Worm (Caenorhabditis elegans) whole organism, early embryonic: Measurements from ENCODE around the gene mxl-1.

ENCODE experiments used
- B0310.2 ChIP-seq: sonication (generic microtip); optimal IDR thresholded peaks from 2 replicates; lab custom pipeline; 2016; ENCODE audit warnings: mild to moderate bottlenecking, missing genetic modification characterization, missing compliant biosample characterization
- F13C5.2 ChIP-seq: sonication (generic microtip); optimal IDR thresholded peaks from 2 replicates; lab custom pipeline; 2017; ENCODE audit warnings: mild to moderate bottlenecking, missing genetic modification characterization, inconsistent platforms, missing compliant biosample characterization
- aly-1 ChIP-seq: sonication (generic microtip); optimal IDR thresholded peaks from 2 replicates; lab custom pipeline; 2016; ENCODE audit warnings: missing genetic modification characterization, missing compliant biosample characterization
- ama-1 ChIP-seq: fragments of 150-350 bp; optimal IDR thresholded peaks from 2 replicates; lab custom pipeline; 2014
- ceh-13 ChIP-seq: fragments of 200-800 bp; sonication (Bioruptor generic); optimal IDR thresholded peaks from 2 replicates; lab custom pipeline; 2018; ENCODE audit warnings: mild to moderate bottlenecking, missing genetic modification characterization, missing compliant biosample characterization
- ceh-36 ChIP-seq: sonication (generic microtip); optimal IDR thresholded peaks from 2 replicates; lab custom pipeline; 2016; ENCODE audit warnings: missing genetic modification characterization, inconsistent platforms, missing compliant biosample characterization
- ets-7 ChIP-seq: sonication (generic microtip); optimal IDR thresholded peaks from 2 replicates; lab custom pipeline; 2016; ENCODE audit warnings: missing genotype, missing genetic modification characterization, missing compliant biosample characterization
- flt-1 ChIP-seq: fragments of 200-800 bp; sonication (Bioruptor generic); IDR thresholded peaks from 2 replicates; pipeline ENCODE4 v1.3.6; 2022; ENCODE audit warnings: missing genetic modification characterization, missing compliant biosample characterization
- hmbx-1 ChIP-seq: sonication (generic microtip); optimal IDR thresholded peaks from 2 replicates; lab custom pipeline; 2016; ENCODE audit warnings: mild to moderate bottlenecking, missing genetic modification characterization, missing compliant biosample characterization
- hmg-4 ChIP-seq: fragments of 200-800 bp; sonication (Bioruptor generic); optimal IDR thresholded peaks from 2 replicates; lab custom pipeline; 2018; ENCODE audit warnings: mild to moderate bottlenecking, missing genetic modification characterization, missing compliant biosample characterization
- hnd-1 ChIP-seq: sonication (generic microtip); optimal IDR thresholded peaks from 2 replicates; lab custom pipeline; 2016; ENCODE audit warnings: missing genetic modification characterization, missing compliant biosample characterization
- pes-1 ChIP-seq: fragments of 200-800 bp; sonication (Bioruptor generic); IDR thresholded peaks from 2 replicates; pipeline ENCODE4 v1.3.6; 2022; ENCODE audit warnings: missing genetic modification reagents, missing genetic modification characterization, missing compliant biosample characterization
- scrt-1 ChIP-seq: fragments of 200-800 bp; sonication (Bioruptor generic); IDR thresholded peaks from 2 replicates; pipeline ENCODE4 v1.3.6; 2022; ENCODE audit warnings: missing genetic modification characterization, missing compliant biosample characterization
- sea-1 ChIP-seq: fragments of 200-800 bp; sonication (Bioruptor generic); conservative IDR thresholded peaks from 2 replicates; pipeline ENCODE4 v1.3.6; 2022; ENCODE audit warnings: missing genetic modification characterization, missing compliant biosample characterization
- tbx-11 ChIP-seq: fragments of 200-800 bp; sonication (Bioruptor generic); IDR thresholded peaks from 2 replicates; pipeline ENCODE4 v1.3.6; 2022; ENCODE audit warnings: missing genetic modification characterization, missing compliant biosample characterization
- tbx-37 ChIP-seq: fragments of 200-800 bp; sonication (Bioruptor generic); conservative IDR thresholded peaks from 2 replicates; pipeline ENCODE4 v1.3.6; 2022; ENCODE audit warnings: missing genetic modification reagents, missing genetic modification characterization, missing compliant biosample characterization
- tra-4 ChIP-seq: sonication (generic microtip); optimal IDR thresholded peaks from 2 replicates; lab custom pipeline; 2017; ENCODE audit warnings: missing genetic modification characterization, missing compliant biosample characterization

mxl-1 gene

DNA sequence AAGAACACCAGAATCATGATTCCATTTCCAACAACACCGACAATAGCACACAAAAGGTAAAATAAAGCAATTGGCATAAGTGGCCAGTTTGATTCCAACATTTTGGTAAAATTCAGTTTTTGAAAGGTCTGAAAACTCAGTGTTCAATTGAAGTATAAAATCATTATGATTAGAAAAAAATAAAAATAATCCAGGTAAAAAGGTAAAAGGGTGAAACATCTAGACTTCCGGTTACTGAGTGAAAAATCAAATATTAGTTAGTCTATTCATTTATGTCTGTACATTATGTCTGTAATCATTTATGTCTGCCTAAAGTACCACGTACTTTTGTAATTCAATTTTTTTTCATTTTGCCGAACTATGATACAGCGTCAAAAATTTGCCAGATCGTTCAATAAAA, 10.3 kb downstream of the mxl-1 start, which contains the start of gene srsx-31:
srsx-31 (minus strand) TSS at position 101 of the 400 bp plus-strand sequence.
- TF ChIP-seq aly-1 (tag; lab: Kevin White, UChicago): no peak
- TF ChIP-seq ceh-36 (tag; lab: Kevin White, UChicago): no peak
- no peak for TF ChIP-seq tbx-37 (GFP tag; lab: Robert Waterston, UW)
- TF ChIP-seq ets-7 (tag; lab: Kevin White, UChicago): no peak

DNA sequence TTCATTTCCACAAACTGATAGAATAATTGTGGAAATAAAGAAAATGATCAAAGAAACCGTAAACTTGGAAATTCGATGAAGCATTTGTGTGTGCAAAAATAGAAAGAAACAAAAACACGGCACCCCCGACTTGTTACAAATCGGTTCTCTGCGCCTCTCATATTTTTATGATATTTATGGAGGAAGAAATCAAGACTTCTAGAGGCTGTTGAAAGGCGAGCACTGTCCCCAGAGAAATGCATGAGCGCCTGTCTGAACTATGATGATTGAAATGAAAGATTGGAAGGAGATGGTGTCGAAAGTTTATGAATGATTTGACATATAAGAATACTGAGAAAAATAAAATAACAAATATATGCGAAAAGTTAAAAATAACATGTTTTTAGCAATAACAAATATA, 14.3 kb downstream of the mxl-1 start, which contains the start of gene lgc-36:
lgc-36 (minus strand) TSS at position 101 of the 400 bp plus-strand sequence.
- TF ChIP-seq B0310.2 (tag; lab: Kevin White, UChicago) (no peak), ama-1 (no peak), hnd-1 (no peak), tra-4 (tag; lab: Kevin White, UChicago) (no peak), flt-1 (no peak), pes-1 (GFP tag; lab: Robert Waterston, UW) (no peak), scrt-1 (no peak), tbx-11 (no peak), F13C5.2 (tag; lab: Kevin White, UChicago) (no peak), ceh-13 (no peak)

DNA sequence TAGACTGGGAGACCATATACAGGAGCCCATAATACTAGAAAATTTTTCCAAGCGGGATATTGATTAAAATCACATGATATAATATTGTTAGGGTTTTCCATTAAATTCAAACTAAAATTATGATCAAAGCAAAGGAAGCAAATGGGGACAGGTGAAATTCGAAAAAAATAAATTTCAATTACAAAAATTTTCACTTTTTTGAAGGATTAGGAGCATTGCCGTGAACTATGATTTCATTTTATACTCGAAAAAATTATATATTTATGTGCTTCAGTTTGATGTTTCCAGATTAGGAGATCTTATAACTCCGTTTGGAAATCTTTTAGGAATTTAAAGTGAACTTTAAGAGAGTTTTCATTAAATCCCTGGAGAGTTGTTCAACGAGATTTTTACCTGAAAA, 16.0 kb downstream of the mxl-1 start, which contains the start of gene F07B10.7:
F07B10.7 (minus strand) TSS at position 101 of the 400 bp plus-strand sequence.
- no peak for TF ChIP-seq tra-4 (tag; lab: Kevin White, UChicago)
- TF ChIP-seq tbx-11: no peak
- TF ChIP-seq F13C5.2 (tag; lab: Kevin White, UChicago): no peak
- TF ChIP-seq hmg-4: no peak
- no peak for TF ChIP-seq hnd-1
- no peak for TF ChIP-seq ama-1
- TF ChIP-seq aly-1 (tag; lab: Kevin White, UChicago): no peak

DNA sequence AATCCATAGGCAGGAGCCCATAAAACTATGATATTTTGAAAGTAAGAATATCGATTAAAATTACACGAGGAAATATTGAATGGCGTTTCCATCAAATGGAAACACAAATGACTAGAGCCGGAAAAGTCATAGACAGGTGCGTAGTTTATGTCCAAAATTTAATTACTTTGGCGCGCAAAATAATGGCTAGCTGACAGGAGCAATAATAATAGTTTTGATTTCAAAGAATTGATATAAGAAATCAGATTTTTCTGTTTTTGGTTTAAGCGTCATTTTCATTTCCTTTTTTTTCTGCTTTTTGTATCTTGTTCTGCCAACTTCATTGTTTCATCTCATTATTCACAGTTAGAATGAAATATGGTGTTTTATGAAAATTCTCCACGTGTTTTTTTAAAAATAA, 18.4 kb downstream of the mxl-1 start, which contains the start of gene F07B10.4:
F07B10.4 (minus strand) TSS at position 101 of the 400 bp plus-strand sequence.
- TF ChIP-seq ama-1: no peak
- no peak for TF ChIP-seq scrt-1
- no peak for TF ChIP-seq aly-1 (tag; lab: Kevin White, UChicago)

DNA sequence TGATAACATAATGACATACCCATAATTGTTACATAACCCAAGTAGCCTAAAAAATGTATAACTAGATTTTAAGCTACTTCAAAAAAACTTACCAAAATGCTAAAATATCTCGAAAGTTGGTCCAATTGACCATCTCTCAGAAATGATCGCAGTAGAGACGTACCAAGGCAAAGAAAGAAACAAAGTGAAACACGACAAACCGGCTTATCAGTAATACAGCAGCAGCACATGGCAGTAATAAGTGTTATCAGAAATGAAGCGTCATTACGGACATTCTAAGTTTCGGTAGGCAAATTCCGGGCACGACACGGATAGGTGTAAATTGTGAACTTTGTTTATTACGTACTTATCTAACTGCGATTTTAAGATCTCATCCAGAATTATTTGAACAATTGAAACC, 20.8 kb downstream of the mxl-1 start, which contains the start of gene cln-3.1:
cln-3.1 (minus strand) TSS at position 171 of the 400 bp plus-strand sequence.
- no peak for TF ChIP-seq ama-1
- no peak for TF ChIP-seq tbx-11
- TF ChIP-seq scrt-1: no peak
- TF ChIP-seq aly-1 (tag; lab: Kevin White, UChicago): no peak
- TF ChIP-seq hmg-4: no peak
- no peak for TF ChIP-seq tra-4 (tag; lab: Kevin White, UChicago)
- TF ChIP-seq flt-1: no peak
- no peak for TF ChIP-seq B0310.2 (tag; lab: Kevin White, UChicago)
- TF ChIP-seq tbx-37 (GFP tag; lab: Robert Waterston, UW): no peak
- TF ChIP-seq hnd-1: no peak
- TF ChIP-seq ceh-36 (tag; lab: Kevin White, UChicago): no peak
- TF ChIP-seq F13C5.2 (tag; lab: Kevin White, UChicago): no peak
- no peak for TF ChIP-seq hmbx-1 (tag; lab: Kevin White, UChicago)

DNA sequence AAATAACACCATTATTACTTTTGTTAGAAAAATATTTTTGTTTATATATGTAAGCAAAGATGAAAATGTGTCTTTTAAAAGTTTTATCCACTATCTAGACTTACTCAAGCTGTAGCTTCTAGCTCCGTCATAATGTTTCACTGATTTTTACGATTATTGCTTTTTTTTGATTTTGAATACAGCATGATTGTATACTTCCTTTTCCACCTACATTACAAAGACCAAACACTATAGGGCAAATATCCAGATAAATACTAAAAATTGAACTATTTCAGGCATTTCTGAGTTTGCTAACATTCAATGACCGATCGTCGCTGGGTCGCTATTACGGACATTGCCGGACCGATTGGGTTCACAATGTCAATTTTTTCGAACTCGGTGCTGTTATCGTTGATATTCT, 22.0 kb downstream of the mxl-1 start, which contains the start of gene str-116:
str-116 (plus strand) TSS at position 301 of the 400 bp plus-strand sequence.
- TF ChIP-seq hmg-4 (no peak), ceh-13 (no peak), ama-1 (no peak), flt-1 (no peak), hmbx-1 (tag; lab: Kevin White, UChicago) (no peak), scrt-1 (no peak), sea-1 (GFP tag; lab: Robert Waterston, UW) (no peak), ets-7 (tag; lab: Kevin White, UChicago) (no peak), ceh-36 (tag; lab: Kevin White, UChicago) (no peak), B0310.2 (tag; lab: Kevin White, UChicago) (no peak), tbx-37 (GFP tag; lab: Robert Waterston, UW) (no peak), F13C5.2 (tag; lab: Kevin White, UChicago) (no peak), tra-4 (tag; lab: Kevin White, UChicago) (no peak), tbx-11 (no peak), aly-1 (tag; lab: Kevin White, UChicago) (no peak), pes-1 (GFP tag; lab: Robert Waterston, UW) (no peak), hnd-1 (no peak)

DNA sequence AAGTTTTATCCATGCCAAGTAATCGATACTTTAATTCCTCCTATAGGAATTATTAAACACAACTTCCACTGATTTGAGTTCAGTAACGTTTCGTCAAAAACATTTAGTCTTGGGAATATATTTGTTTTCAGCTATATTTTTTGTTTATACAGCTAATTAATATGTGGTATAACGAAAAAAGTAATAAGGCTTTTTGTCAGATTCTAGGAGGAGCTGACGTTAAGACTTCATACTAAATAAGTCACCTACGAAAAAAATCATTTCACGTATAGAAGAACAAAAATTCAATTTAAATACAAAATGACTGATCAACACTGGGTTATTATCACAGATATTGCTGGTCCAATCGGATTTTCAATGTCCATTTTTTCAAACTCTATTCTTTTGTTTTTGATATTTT, 24.2 kb downstream of the mxl-1 start, which contains the start of gene str-115:
str-115 (plus strand) TSS at position 301 of the 400 bp plus-strand sequence.
- TF ChIP-seq ets-7 (tag; lab: Kevin White, UChicago) (no peak), hnd-1 (no peak), aly-1 (tag; lab: Kevin White, UChicago) (no peak), scrt-1 (no peak), hmg-4 (no peak), sea-1 (GFP tag; lab: Robert Waterston, UW) (no peak)

DNA sequence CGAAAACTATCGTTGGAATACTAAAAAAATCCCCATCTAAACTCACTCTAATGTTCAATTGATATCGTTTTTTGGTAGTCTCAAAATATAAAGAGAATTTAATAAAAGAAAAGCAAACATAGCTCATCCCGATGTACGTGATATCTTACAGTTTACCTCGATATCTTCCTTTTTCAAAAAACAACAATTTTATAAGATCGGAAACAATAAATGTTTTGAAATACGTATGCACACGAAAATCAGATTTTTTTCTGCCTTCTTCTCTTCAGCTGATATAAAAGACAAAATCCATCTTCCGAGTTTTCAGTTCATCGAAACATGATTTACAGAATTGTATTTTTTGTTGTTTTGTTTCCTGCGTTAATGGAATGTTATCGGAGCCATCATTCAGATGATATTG, 26.4 kb downstream of the mxl-1 start, which contains the start of gene clec-222:
clec-222 (plus strand) TSS at position 301 of the 400 bp plus-strand sequence.
- no peak for TF ChIP-seq pes-1 (GFP tag; lab: Robert Waterston, UW)
- no peak for TF ChIP-seq hmg-4
- no peak for TF ChIP-seq aly-1 (tag; lab: Kevin White, UChicago)
- no peak for TF ChIP-seq tbx-37 (GFP tag; lab: Robert Waterston, UW)
- no peak for TF ChIP-seq ceh-13
- TF ChIP-seq hnd-1: no peak
- TF ChIP-seq sea-1 (GFP tag; lab: Robert Waterston, UW): no peak
- no peak for TF ChIP-seq ceh-36 (tag; lab: Kevin White, UChicago)
- TF ChIP-seq scrt-1: no peak
- no peak for TF ChIP-seq flt-1
- TF ChIP-seq hmbx-1 (tag; lab: Kevin White, UChicago): no peak
- TF ChIP-seq F13C5.2 (tag; lab: Kevin White, UChicago): no peak
- TF ChIP-seq B0310.2 (tag; lab: Kevin White, UChicago): no peak
- no peak for TF ChIP-seq ama-1
- TF ChIP-seq tbx-11: no peak
